Worm (Caenorhabditis elegans): ENCODE data around the gene C18A11.2.

Gene C18A11.2

ce11 chrX:8019665-8020064 lies 47.7 kb upstream of the C18A11.2 start (continued):
- TF ChIP-seq F52B5.7 (tag; optimal IDR thresholded peaks at IDR 0.05) (peak; percentile 75), hrde-1 (tag; optimal IDR thresholded peaks at IDR 0.05; ENCODE audit: borderline replicate concordance) (no peak), bed-2 (GFP tag; IDR thresholded peaks at IDR 0.05) (no peak), cebp-1 (GFP tag; IDR thresholded peaks at IDR 0.05) (peak; percentile 74), cebp-1 (tag; optimal IDR thresholded peaks at IDR 0.05) (peak; percentile 92), lin-54 (GFP tag; optimal IDR thresholded peaks at IDR 0.05) (peak; percentile 61), unc-62 (GFP tag; optimal IDR thresholded peaks at IDR 0.05) (no peak), D2030.7 (GFP tag; IDR thresholded peaks at IDR 0.05) (no peak), T26A5.8 (tag; optimal IDR thresholded peaks at IDR 0.05) (no peak), ztf-3 (GFP tag; optimal IDR thresholded peaks at IDR 0.05) (peak; percentile 83), mcd-1 (GFP tag; IDR thresholded peaks at IDR 0.05) (peak; percentile 58), hsf-1 (GFP tag; IDR thresholded peaks at IDR 0.05) (peak; percentile 52; the same call in 1 of the 2 replicates), pha-4 (tag; optimal IDR thresholded peaks at IDR 0.05) (no peak), F57A8.1 (GFP tag; optimal IDR thresholded peaks at IDR 0.05) (no peak), nhr-90 (tag; optimal IDR thresholded peaks at IDR 0.05) (peak; percentile 25), attf-3 (GFP tag; conservative IDR thresholded peaks at IDR 0.05) (no peak; the same call in 1 of the 2 replicates), dpff-1 (tag; optimal IDR thresholded peaks at IDR 0.05) (no peak), ztf-18 (tag; optimal IDR thresholded peaks at IDR 0.05) (peak; percentile 40), egl-44 (GFP tag; IDR thresholded peaks at IDR 0.05) (peak; percentile 80; the same call in 1 of the 2 replicates), let-526 (GFP tag; IDR thresholded peaks at IDR 0.05) (peak; percentile 86), K12H6.12 (tag; optimal IDR thresholded peaks at IDR 0.05) (peak; percentile 94), ceh-100 (GFP tag; IDR thresholded peaks at IDR 0.05) (no peak), die-1 (tag; optimal IDR thresholded peaks at IDR 0.05) (no peak), ceh-40 (GFP tag; IDR thresholded peaks at IDR 0.05) (no peak), him-1 (tag; optimal IDR thresholded peaks at IDR 0.05) (no peak), Y53F4B.3 (GFP tag; IDR thresholded peaks at IDR 0.05) (no peak), nhr-179 (tag; optimal IDR thresholded peaks at IDR 0.05) (no peak), ztf-6 (GFP tag; IDR thresholded peaks at IDR 0.05) (0 out of 2 replicates have a peak, but pooled peaks have one; percentile 28), nfya-2 (GFP tag; IDR thresholded peaks at IDR 0.05) (no peak), lin-26 (GFP tag; IDR thresholded peaks at IDR 0.05) (no peak), egrh-3 (GFP tag; IDR thresholded peaks at IDR 0.05) (peak; percentile 83), ztf-28 (GFP tag; IDR thresholded peaks at IDR 0.05) (no peak), ekl-4 (GFP tag; IDR thresholded peaks at IDR 0.05) (peak; percentile 56), bed-1 (GFP tag; IDR thresholded peaks at IDR 0.05) (no peak), ets-4 (GFP tag; optimal IDR thresholded peaks at IDR 0.05) (peak; percentile 37), Y53G8AR.9 (GFP tag; conservative IDR thresholded peaks at IDR 0.05) (peak; percentile 56; the same call in 1 of the 2 replicates), nhr-27 (tag; optimal IDR thresholded peaks at IDR 0.05) (no peak), unc-130 (GFP tag; optimal IDR thresholded peaks at IDR 0.05) (no peak), mel-28 (tag; optimal IDR thresholded peaks at IDR 0.05; ENCODE audit: borderline replicate concordance) (no peak), T07F8.4 (tag; optimal IDR thresholded peaks at IDR 0.05) (no peak), ama-1 (optimal IDR thresholded peaks at IDR 0.05) (no peak), ama-1 (GFP tag; optimal IDR thresholded peaks at IDR 0.05) (peak in 1 of 2 experiments; percentile 7), Y95B8A.8 (GFP tag; IDR thresholded peaks at IDR 0.05) (peak; percentile 77; the same call in 1 of the 2 replicates), ztf-25 (GFP tag; IDR thresholded peaks at IDR 0.05) (0 out of 2 replicates have a peak, but pooled peaks have one; percentile 33), F23B12.7 (tag; optimal IDR thresholded peaks at IDR 0.05; ENCODE audit: insufficient read depth) (peak; percentile 24), lir-1 (GFP tag; conservative IDR thresholded peaks at IDR 0.05) (peak; percentile 69; the same call in 1 of the 2 replicates), nhr-80 (tag; optimal IDR thresholded peaks at IDR 0.05) (peak; percentile 80), chd-7 (tag; optimal IDR thresholded peaks at IDR 0.05) (peak; percentile 88), ceh-79 (tag; optimal IDR thresholded peaks at IDR 0.05) (peak; percentile 29), F10E7.11 (tag; optimal IDR thresholded peaks at IDR 0.05) (no peak)

All from whole organism, young adult.